Fruit fly (Drosophila melanogaster) whole organism, embryonic: ENCODE results near the gene CG11000.
A peak's percentile ranks its signal among the peaks of the same experiment; 100 is the strongest.

ENCODE experiments used
- Aef1 ChIP-seq: fragments of 200-800 bp; sonication (Bioruptor generic); IDR thresholded peaks from 3 replicates; pipeline ENCODE4 v1.3.6; 2022; ENCODE audit warnings: missing biosample characterization, missing genetic modification characterization
- Atf3 ChIP-seq: fragments of 200-800 bp; sonication (Bioruptor generic); optimal IDR thresholded peaks from 3 replicates; lab custom pipeline; 2016; ENCODE audit warnings: missing biosample characterization, missing genetic modification characterization
- Awh ChIP-seq: fragments of 200-800 bp; sonication (Bioruptor generic); IDR thresholded peaks from 2 replicates; pipeline ENCODE4, ENCODE4 v1.3.6; 2022; ENCODE audit warnings: missing biosample characterization, missing genetic modification characterization
- CG10147 ChIP-seq: fragments of 200-800 bp; sonication (Bioruptor generic); optimal IDR thresholded peaks from 2 replicates; lab custom pipeline; 2019; ENCODE audit warnings: missing biosample characterization, mild to moderate bottlenecking, missing genetic modification characterization, moderate library complexity
- CG11560 ChIP-seq: fragments of 200-800 bp; sonication (Bioruptor generic); IDR thresholded peaks from 3 replicates; pipeline ENCODE4 v1.3.6; 2022; ENCODE audit warnings: missing biosample characterization, missing genetic modification characterization
- CG11695 ChIP-seq: fragments of 200-800 bp; sonication (Bioruptor generic); IDR thresholded peaks from 3 replicates; pipeline ENCODE4 v1.3.6; 2022; ENCODE audit warnings: missing biosample characterization, missing genetic modification characterization
- CG12219 ChIP-seq: fragments of 200-800 bp; sonication (Bioruptor generic); optimal IDR thresholded peaks from 3 replicates; lab custom pipeline; 2018; ENCODE audit warnings: missing biosample characterization, mild to moderate bottlenecking, missing genetic modification characterization
- CG12236 ChIP-seq: fragments of 200-800 bp; sonication (Bioruptor generic); optimal IDR thresholded peaks from 2 replicates; lab custom pipeline; 2016; ENCODE audit warnings: missing biosample characterization, missing genetic modification characterization
- CG12299 ChIP-seq: fragments of 200-800 bp; sonication (Bioruptor generic); optimal IDR thresholded peaks from 2 replicates; lab custom pipeline; 2018; ENCODE audit warnings: missing biosample characterization, mild to moderate bottlenecking, missing genetic modification characterization
- CG15479 ChIP-seq: fragments of 200-800 bp; sonication (Bioruptor generic); optimal IDR thresholded peaks from 3 replicates; lab custom pipeline; 2019; ENCODE audit warnings: missing biosample characterization, mild to moderate bottlenecking, missing genetic modification characterization, moderate library complexity
- CG15696 ChIP-seq: fragments of 200-800 bp; sonication (Bioruptor generic); optimal IDR thresholded peaks from 2 replicates; lab custom pipeline; 2019; ENCODE audit warnings: missing biosample characterization, mild to moderate bottlenecking, missing genetic modification characterization, moderate library complexity
- CG17359 ChIP-seq: fragments of 200-800 bp; sonication (Bioruptor generic); optimal IDR thresholded peaks from 3 replicates; lab custom pipeline; 2018; ENCODE audit warnings: missing biosample characterization, mild to moderate bottlenecking, missing genetic modification characterization, moderate library complexity
- CG17612 ChIP-seq: fragments of 200-800 bp; sonication (Bioruptor generic); IDR thresholded peaks from 2 replicates; pipeline ENCODE4 v1.3.6; 2022; ENCODE audit warnings: missing biosample characterization, missing genetic modification characterization
- CG17912 ChIP-seq: fragments of 200-800 bp; sonication (Bioruptor generic); optimal IDR thresholded peaks from 2 replicates; lab custom pipeline; 2018; ENCODE audit warnings: missing biosample characterization, mild to moderate bottlenecking, missing genetic modification characterization
- CG18764 ChIP-seq: fragments of 200-800 bp; sonication (Bioruptor generic); optimal IDR thresholded peaks from 3 replicates; lab custom pipeline; 2016; ENCODE audit warnings: missing biosample characterization, missing genetic modification characterization
- CG2120 ChIP-seq: fragments of 200-800 bp; sonication (Bioruptor generic); optimal IDR thresholded peaks from 3 replicates; lab custom pipeline; 2016; ENCODE audit warnings: missing biosample characterization, missing genetic modification characterization
- CG2875 ChIP-seq: fragments of 200-800 bp; sonication (Bioruptor generic); optimal IDR thresholded peaks from 2 replicates; lab custom pipeline; 2017; ENCODE audit warnings: missing biosample characterization, mild to moderate bottlenecking, missing genetic modification characterization, missing genetic modification reagents
- CG31224 ChIP-seq: fragments of 200-800 bp; sonication (Bioruptor generic); IDR thresholded peaks from 2 replicates; pipeline ENCODE4 v1.3.6; 2022; ENCODE audit warnings: missing biosample characterization, missing genetic modification characterization
- CG31388 ChIP-seq: fragments of 200-800 bp; sonication (Bioruptor generic); optimal IDR thresholded peaks from 2 replicates; lab custom pipeline; 2016; ENCODE audit warnings: missing biosample characterization, missing genetic modification characterization
- CG33557 ChIP-seq: fragments of 200-800 bp; sonication (Bioruptor generic); optimal IDR thresholded peaks from 2 replicates; lab custom pipeline; 2019; ENCODE audit warnings: missing biosample characterization, mild to moderate bottlenecking, missing genetic modification characterization, moderate library complexity
- CG3407 ChIP-seq: fragments of 200-800 bp; sonication (Bioruptor generic); optimal IDR thresholded peaks from 2 replicates; lab custom pipeline; 2018; ENCODE audit warnings: missing biosample characterization, mild to moderate bottlenecking, missing genetic modification characterization
- CG6765 ChIP-seq: fragments of 200-800 bp; sonication (Bioruptor generic); optimal IDR thresholded peaks from 3 replicates; lab custom pipeline; 2017; ENCODE audit warnings: missing biosample characterization, mild to moderate bottlenecking, missing genetic modification characterization
- CG6813 ChIP-seq: fragments of 200-800 bp; sonication (Bioruptor generic); optimal IDR thresholded peaks from 2 replicates; lab custom pipeline; 2017; ENCODE audit warnings: missing biosample characterization, missing genetic modification characterization, mild to moderate bottlenecking, moderate library complexity, missing genetic modification reagents
- CG9215 ChIP-seq: fragments of 200-800 bp; sonication (Bioruptor generic); IDR thresholded peaks from 2 replicates; pipeline ENCODE4 v1.3.6; 2022; ENCODE audit warnings: missing biosample characterization, missing genetic modification characterization
- CG9609 ChIP-seq: fragments of 200-800 bp; sonication (Bioruptor generic); optimal IDR thresholded peaks from 3 replicates; lab custom pipeline; 2016; ENCODE audit warnings: missing biosample characterization, missing genetic modification characterization
- CrebB ChIP-seq: fragments of 200-800 bp; sonication (Bioruptor generic); optimal IDR thresholded peaks from 3 replicates; lab custom pipeline; 2018; ENCODE audit warnings: missing biosample characterization, mild to moderate bottlenecking, missing genetic modification characterization
- Doc3 ChIP-seq: fragments of 200-800 bp; sonication (Bioruptor generic); IDR thresholded peaks from 3 replicates; pipeline ENCODE4 v1.3.6; 2022; ENCODE audit warnings: missing biosample characterization, missing genetic modification characterization; ENCODE audit not compliant: partially characterized antibody
- Hmx ChIP-seq: fragments of 200-800 bp; sonication (Bioruptor generic); optimal IDR thresholded peaks from 2 replicates; lab custom pipeline; 2016; ENCODE audit warnings: missing biosample characterization, missing genetic modification characterization
- Max ChIP-seq: fragments of 200-800 bp; sonication (Bioruptor generic); optimal IDR thresholded peaks from 2 replicates; lab custom pipeline; 2016; ENCODE audit warnings: missing biosample characterization, mild to moderate bottlenecking, missing genetic modification characterization
- Med ChIP-seq: fragments of 200-800 bp; sonication (Bioruptor generic); peaks from one replicate; lab custom pipeline; 2016; ENCODE audit warnings: missing biosample characterization, missing genetic modification characterization, mild to moderate bottlenecking, inconsistent platforms, moderate library complexity
- NC2β ChIP-seq: fragments of 200-800 bp; sonication (Bioruptor generic); optimal IDR thresholded peaks from 2 replicates; lab custom pipeline; 2016; ENCODE audit warnings: missing biosample characterization, missing genetic modification characterization
- Ssrp ChIP-seq: fragments of 200-800 bp; sonication (Bioruptor generic); optimal IDR thresholded peaks from 2 replicates; lab custom pipeline; 2018; ENCODE audit warnings: missing biosample characterization, mild to moderate bottlenecking, missing genetic modification characterization, moderate library complexity
- ac ChIP-seq: fragments of 200-800 bp; sonication (Bioruptor generic); optimal IDR thresholded peaks from 3 replicates; lab custom pipeline; 2017; ENCODE audit warnings: missing biosample characterization, mild to moderate bottlenecking, missing genetic modification characterization
- aop ChIP-seq: fragments of 200-800 bp; sonication (Bioruptor generic); IDR thresholded peaks from 2 replicates; pipeline ENCODE4 v1.3.6; 2022; ENCODE audit warnings: missing biosample characterization, missing genetic modification characterization
- btn ChIP-seq: fragments of 200-800 bp; sonication (Bioruptor generic); optimal IDR thresholded peaks from 2 replicates; lab custom pipeline; 2016; ENCODE audit warnings: missing biosample characterization, missing genetic modification characterization
- cas ChIP-seq: fragments of 200-800 bp; sonication (Bioruptor generic); IDR thresholded peaks from 2 replicates; pipeline ENCODE4 v1.3.6; 2022; ENCODE audit warnings: missing biosample characterization, missing genetic modification characterization
- crol ChIP-seq: fragments of 200-800 bp; sonication (Bioruptor generic); IDR thresholded peaks from 2 replicates; pipeline ENCODE4 v1.3.6; 2022; ENCODE audit warnings: missing biosample characterization, missing genetic modification characterization
- danr ChIP-seq: fragments of 200-800 bp; sonication (Bioruptor generic); IDR thresholded peaks from 2 replicates; pipeline ENCODE4 v1.3.6; 2022; ENCODE audit warnings: missing biosample characterization, missing genetic modification characterization
- dmrt11E ChIP-seq: fragments of 200-800 bp; sonication (Bioruptor generic); optimal IDR thresholded peaks from 3 replicates; lab custom pipeline; 2018; ENCODE audit warnings: missing biosample characterization, mild to moderate bottlenecking, missing genetic modification characterization, moderate library complexity
- en ChIP-seq: fragments of 200-800 bp; sonication (Bioruptor generic); optimal IDR thresholded peaks from 2 replicates; lab custom pipeline; 2016; ENCODE audit warnings: missing biosample characterization, missing genetic modification characterization
- fd102C ChIP-seq: fragments of 200-800 bp; sonication (Bioruptor generic); optimal IDR thresholded peaks from 2 replicates; lab custom pipeline; 2018; ENCODE audit warnings: missing biosample characterization, mild to moderate bottlenecking, missing genetic modification characterization, moderate library complexity
- ftz-f1 ChIP-seq: fragments of 200-800 bp; sonication (Bioruptor generic); optimal IDR thresholded peaks from 2 replicates; lab custom pipeline; 2016; ENCODE audit warnings: missing biosample characterization, missing genetic modification characterization
- sens ChIP-seq: fragments of 200-800 bp; sonication (Bioruptor generic); peaks from one replicate; lab custom pipeline; 2016; ENCODE audit warnings: missing biosample characterization, missing genetic modification characterization
- sob ChIP-seq: fragments of 200-800 bp; sonication (Bioruptor generic); IDR thresholded peaks from 2 replicates; pipeline ENCODE4 v1.3.6; 2022; ENCODE audit warnings: missing biosample characterization, missing genetic modification characterization
- ssp ChIP-seq: fragments of 200-800 bp; sonication (Bioruptor generic); IDR thresholded peaks from 2 replicates; pipeline ENCODE4 v1.3.6; 2022; ENCODE audit warnings: missing biosample characterization, missing genetic modification characterization
- tna ChIP-seq: fragments of 200-800 bp; sonication (Bioruptor generic); IDR thresholded peaks from 2 replicates; pipeline ENCODE4 v1.3.6; 2022; ENCODE audit warnings: missing biosample characterization, missing genetic modification characterization; ENCODE audit not compliant: partially characterized antibody
- zen2 ChIP-seq: fragments of 200-800 bp; sonication (Bioruptor generic); IDR thresholded peaks from 3 replicates; pipeline ENCODE4 v1.3.6; 2022; ENCODE audit warnings: missing biosample characterization, missing genetic modification characterization; ENCODE audit not compliant: partially characterized antibody

Gene CG11000

dm6 chr3R:5760980-5761379 is 41.1 kb upstream of the CG11000 start (continued):
- TF ChIP-seq CG11560 (tag; lab: Robert Waterston, UW): no peak
- TF ChIP-seq danr: no peak
- TF ChIP-seq crol: no peak
- peak; percentile 27 for TF ChIP-seq CG33557 (GFP tag; lab: Kevin White, UChicago)
- TF ChIP-seq Hmx (GFP tag; lab: Kevin White, UChicago): no peak
- TF ChIP-seq ac (GFP tag; lab: Kevin White, UChicago): peak; percentile 39
- no peak for TF ChIP-seq CG2120
- no peak for TF ChIP-seq Aef1 (GFP tag; lab: Robert Waterston, UW)
- no peak for TF ChIP-seq Awh (GFP tag; lab: Robert Waterston, UW)
- no peak for TF ChIP-seq Atf3 (GFP tag; lab: Kevin White, UChicago)
- no peak for TF ChIP-seq CG12299
- no peak for TF ChIP-seq aop
- no peak for TF ChIP-seq CG6765 (GFP tag; lab: Kevin White, UChicago)
- no peak for TF ChIP-seq CG12236 (GFP tag; lab: Kevin White, UChicago)
- TF ChIP-seq ftz-f1 (GFP tag; lab: Kevin White, UChicago): no peak
- no peak for TF ChIP-seq cas (GFP tag; lab: Robert Waterston, UW)
- TF ChIP-seq CG15479 (GFP tag; lab: Kevin White, UChicago): no peak
- TF ChIP-seq CG18764 (GFP tag; lab: Kevin White, UChicago): no peak
- TF ChIP-seq Ssrp (tag; lab: Kevin White, UChicago): no peak
- TF ChIP-seq CG3407 (GFP tag; lab: Kevin White, UChicago): no peak
- TF ChIP-seq CrebB (tag; lab: Kevin White, UChicago): no peak
- TF ChIP-seq zen2 (GFP tag; lab: Robert Waterston, UW): no peak
- TF ChIP-seq sens (GFP tag; lab: Kevin White, UChicago): peak; percentile 71
- TF ChIP-seq fd102C (GFP tag; lab: Kevin White, UChicago): no peak
- TF ChIP-seq CG12219: no peak
- peak; percentile 39 for TF ChIP-seq CG6813 (GFP tag; lab: Kevin White, UChicago)
- no peak for TF ChIP-seq CG17912 (GFP tag; lab: Kevin White, UChicago)
- no peak for TF ChIP-seq CG31388 (GFP tag; lab: Kevin White, UChicago)
- no peak for TF ChIP-seq NC2β
- no peak for TF ChIP-seq CG2875 (GFP tag; lab: Kevin White, UChicago)
- TF ChIP-seq btn (GFP tag; lab: Kevin White, UChicago): no peak
- peak; percentile 46 for TF ChIP-seq dmrt11E (tag; lab: Kevin White, UChicago)
- no peak for TF ChIP-seq tna (GFP tag; lab: Robert Waterston, UW)
- no peak for TF ChIP-seq sob (GFP tag; lab: Robert Waterston, UW)
- no peak for TF ChIP-seq CG31224 (GFP tag; lab: Robert Waterston, UW)
- no peak for TF ChIP-seq Doc3 (GFP tag; lab: Robert Waterston, UW)
- TF ChIP-seq CG11695 (GFP tag; lab: Robert Waterston, UW): no peak
- peak; percentile 79 for TF ChIP-seq CG15696 (tag; lab: Kevin White, UChicago)
- no peak for TF ChIP-seq CG10147 (GFP tag; lab: Kevin White, UChicago)
- TF ChIP-seq ssp (GFP tag; lab: Robert Waterston, UW): no peak
- no peak for TF ChIP-seq CG9215 (GFP tag; lab: Robert Waterston, UW)
- no peak for TF ChIP-seq CG17359
- TF ChIP-seq CG9609 (GFP tag; lab: Kevin White, UChicago): no peak
- no peak for TF ChIP-seq CG17612 (GFP tag; lab: Robert Waterston, UW)
- no peak for TF ChIP-seq Max
- no peak for TF ChIP-seq en
- TF ChIP-seq Med (GFP tag; lab: Kevin White, UChicago): no peak
